Fruit fly (Drosophila melanogaster): ENCODE data around the gene Gug.

Gug gene

dm6 chr3L:8446050-8446781 lies 3.5 kb upstream of the Gug start (continued):
- TF ChIP-seq Dfd (GFP tag; optimal IDR thresholded peaks at IDR 0.05) (no peak), Elba2 (GFP tag; optimal IDR thresholded peaks at IDR 0.05) (no peak), CG12104 (GFP tag; optimal IDR thresholded peaks at IDR 0.05) (no peak), lov (optimal IDR thresholded peaks at IDR 0.05) (no peak), lov (GFP tag; IDR thresholded peaks at IDR 0.05) (no peak), CG15514 (GFP tag; optimal IDR thresholded peaks at IDR 0.05) (peak; percentile 29), grn (GFP tag; optimal IDR thresholded peaks at IDR 0.05) (no peak), hb (GFP tag; IDR thresholded peaks at IDR 0.05; ENCODE audit: partially characterized antibody) (no peak), Oli (tag; optimal IDR thresholded peaks at IDR 0.05) (peak; percentile 49), bab2 (GFP tag; optimal IDR thresholded peaks at IDR 0.05) (peak; percentile 23), CG17361 (GFP tag; IDR thresholded peaks at IDR 0.05) (peak; percentile 39; the same call in 1 of the 3 replicates), Vsx1 (GFP tag; optimal IDR thresholded peaks at IDR 0.05) (no peak), E2f2 (GFP tag; IDR thresholded peaks at IDR 0.05) (peak; percentile 22; the same call in 1 of the 2 replicates), aop (GFP tag; IDR thresholded peaks at IDR 0.05) (no peak), z (GFP tag; IDR thresholded peaks at IDR 0.05) (no peak), sna (GFP tag; IDR thresholded peaks at IDR 0.05; ENCODE audit: partially characterized antibody) (no peak), HmgZ (tag; optimal IDR thresholded peaks at IDR 0.05) (peak; percentile 68), CG1832 (GFP tag; optimal IDR thresholded peaks at IDR 0.05) (no peak), CG14050 (GFP tag; IDR thresholded peaks at IDR 0.05) (peak; percentile 59; the same call in 2 of the 3 replicates), pita (GFP tag; optimal IDR thresholded peaks at IDR 0.05) (no peak), CG13296 (GFP tag; optimal IDR thresholded peaks at IDR 0.05) (peak; percentile 69), CG13624 (GFP tag; optimal IDR thresholded peaks at IDR 0.05) (peak; percentile 63), run (tag; optimal IDR thresholded peaks at IDR 0.05) (no peak), Med (GFP tag) (peak; percentile 95), Fer1 (GFP tag; optimal IDR thresholded peaks at IDR 0.05) (peak; percentile 66), CG3838 (GFP tag; optimal IDR thresholded peaks at IDR 0.05) (no peak), Chrac-16 (GFP tag; optimal IDR thresholded peaks at IDR 0.05) (peak; percentile 9), H15 (GFP tag; IDR thresholded peaks at IDR 0.05) (no peak), ci (GFP tag; IDR thresholded peaks at IDR 0.05) (peak; percentile 72; the same call in 1 of the 3 replicates), scrt (GFP tag; optimal IDR thresholded peaks at IDR 0.05) (peak; percentile 59), cas (GFP tag; IDR thresholded peaks at IDR 0.05) (no peak), Fer2 (tag; optimal IDR thresholded peaks at IDR 0.05) (peak; percentile 6), esg (GFP tag; conservative IDR thresholded peaks at IDR 0.05) (no peak; the same call in 1 of the 2 replicates), odd (GFP tag; optimal IDR thresholded peaks at IDR 0.05) (peak; percentile 42), CG6854 (GFP tag; optimal IDR thresholded peaks at IDR 0.05) (peak; percentile 24), C15 (GFP tag; IDR thresholded peaks at IDR 0.05) (peak; percentile 41; the same call in 1 of the 3 replicates), zf30C (GFP tag; optimal IDR thresholded peaks at IDR 0.05) (no peak), CG11398 (GFP tag; optimal IDR thresholded peaks at IDR 0.05) (peak; percentile 33), CG2875 (GFP tag; optimal IDR thresholded peaks at IDR 0.05) (no peak), gt (GFP tag; IDR thresholded peaks at IDR 0.05) (no peak), CG18262 (tag; optimal IDR thresholded peaks at IDR 0.05) (peak; percentile 5), CG10321 (GFP tag; IDR thresholded peaks at IDR 0.05) (no peak), CG7786 (GFP tag; optimal IDR thresholded peaks at IDR 0.05) (peak; percentile 26), Meics (GFP tag; optimal IDR thresholded peaks at IDR 0.05) (peak; percentile 61), Hr3 (GFP tag; optimal IDR thresholded peaks at IDR 0.05) (peak; percentile 6), peb (GFP tag; IDR thresholded peaks at IDR 0.05) (no peak), unpg (GFP tag; optimal IDR thresholded peaks at IDR 0.05) (peak; percentile 72), slou (GFP tag; optimal IDR thresholded peaks at IDR 0.05) (peak; percentile 1), Max (GFP tag; optimal IDR thresholded peaks at IDR 0.05) (no peak), CG10147 (GFP tag; optimal IDR thresholded peaks at IDR 0.05) (peak; percentile 69)

Data from whole organism, embryonic.